Fruit fly (Drosophila melanogaster) whole organism: ENCODE results near the gene cert.

Experiments used
- CG8478 ChIP-seq: fragments of >200 bp; optimal IDR thresholded peaks from 2 replicates; lab custom pipeline; 2018; ENCODE audit warnings: inconsistent platforms
- Dll ChIP-seq: fragments of >200 bp; optimal IDR thresholded peaks from 2 replicates; lab custom pipeline; 2017
- EcR ChIP-seq, 2 experiments: fragments of >200 bp; optimal IDR thresholded peaks; 2 replicates each; lab custom pipeline; 2017; ENCODE audit warnings: missing biosample characterization in 2 of 2, missing genetic modification characterization in 2 of 2, missing genetic modification reagents in 2 of 2
- pan ChIP-seq: fragments of >200 bp; optimal IDR thresholded peaks from 2 replicates; lab custom pipeline; 2017
- psq ChIP-seq: fragments of >200 bp; optimal IDR thresholded peaks from 2 replicates; lab custom pipeline; 2017
- usp ChIP-seq: fragments of >200 bp; optimal IDR thresholded peaks from 2 replicates; lab custom pipeline; 2017; ENCODE audit warnings: missing biosample characterization, missing genetic modification characterization, mixed read lengths

Gene cert

dm6 chr3L:8289336-8290258 is at the start of gene cert:
Gene cert, minus strand, starts transcription at chr3L:8289870.
- TF ChIP-seq pan (lab: Kevin White, UChicago) (no peak), psq (lab: Kevin White, UChicago) (no peak), usp (no peak), Dll (lab: Kevin White, UChicago) (no peak), CG8478 (no peak), EcR (GFP tag; optimal IDR thresholded peaks at IDR 0.05; lab: Kevin White, UChicago) (no peak)

- TF ChIP-seq CG8478 (no peak), pan (lab: Kevin White, UChicago) (no peak), psq (lab: Kevin White, UChicago) (no peak), usp (no peak), EcR (GFP tag; optimal IDR thresholded peaks at IDR 0.05; lab: Kevin White, UChicago) (no peak), Dll (lab: Kevin White, UChicago) (no peak)
Observed at dm6 chr3L:8338921-8339320, 49.3 kb upstream of the cert start, which contains the start of gene Pex2. Gene Pex2, plus strand, starts transcription at chr3L:8339051.

dm6 chr3L:8336372-8336771 is 46.7 kb upstream of the cert start, which contains the start of gene Cpr66Cb:
Gene Cpr66Cb, plus strand, starts transcription at chr3L:8336672.
- TF ChIP-seq psq (lab: Kevin White, UChicago) (no peak), usp (no peak), CG8478 (no peak), EcR (GFP tag; optimal IDR thresholded peaks at IDR 0.05; lab: Kevin White, UChicago) (no peak), Dll (lab: Kevin White, UChicago) (no peak), pan (lab: Kevin White, UChicago) (no peak)

- TF ChIP-seq usp (no peak), Dll (lab: Kevin White, UChicago) (no peak), pan (lab: Kevin White, UChicago) (no peak), CG8478 (no peak), psq (lab: Kevin White, UChicago) (no peak), EcR (GFP tag; optimal IDR thresholded peaks at IDR 0.05; lab: Kevin White, UChicago) (no peak)
Observed at dm6 chr3L:8334338-8334737, 44.7 kb upstream of the cert start.

- TF ChIP-seq pan (lab: Kevin White, UChicago): no peak
- TF ChIP-seq CG8478: no peak
- TF ChIP-seq usp: no peak
- TF ChIP-seq Dll (lab: Kevin White, UChicago): no peak
- no peak for TF ChIP-seq EcR (GFP tag; optimal IDR thresholded peaks at IDR 0.05; lab: Kevin White, UChicago)
- TF ChIP-seq psq (lab: Kevin White, UChicago): no peak
Observed at dm6 chr3L:8333574-8333973, 43.9 kb upstream of the cert start.

- no peak for TF ChIP-seq CG8478
- no peak for TF ChIP-seq psq (lab: Kevin White, UChicago)
- no peak for TF ChIP-seq pan (lab: Kevin White, UChicago)
- no peak for TF ChIP-seq Dll (lab: Kevin White, UChicago)
- TF ChIP-seq usp: no peak
- no peak for TF ChIP-seq EcR (GFP tag; optimal IDR thresholded peaks at IDR 0.05; lab: Kevin White, UChicago)
Observed at dm6 chr3L:8331414-8331813, 41.7 kb upstream of the cert start.

- TF ChIP-seq Dll (lab: Kevin White, UChicago): no peak
- no peak for TF ChIP-seq psq (lab: Kevin White, UChicago)
- no peak for TF ChIP-seq EcR (GFP tag; optimal IDR thresholded peaks at IDR 0.05; lab: Kevin White, UChicago)
- no peak for TF ChIP-seq usp
- TF ChIP-seq CG8478: no peak
- TF ChIP-seq pan (lab: Kevin White, UChicago): no peak
Observed at dm6 chr3L:8329005-8329404, 39.3 kb upstream of the cert start.

- TF ChIP-seq EcR (GFP tag; optimal IDR thresholded peaks at IDR 0.05; lab: Kevin White, UChicago) (no peak), Dll (lab: Kevin White, UChicago) (no peak), pan (lab: Kevin White, UChicago) (no peak), CG8478 (no peak), usp (no peak), psq (lab: Kevin White, UChicago) (no peak)
Observed at dm6 chr3L:8328283-8328682, 38.6 kb upstream of the cert start, which contains the start of gene CG34462. Gene CG34462, plus strand, starts transcription at chr3L:8328583.

- no peak for TF ChIP-seq CG8478
- TF ChIP-seq psq (lab: Kevin White, UChicago): no peak
- TF ChIP-seq Dll (lab: Kevin White, UChicago): no peak
- no peak for TF ChIP-seq usp
Observed at dm6 chr3L:8325559-8325958, 35.9 kb upstream of the cert start, which contains the start of gene CG34461. Gene CG34461, plus strand, starts transcription at chr3L:8325859.

dm6 chr3L:8323817-8324216 is 34.1 kb upstream of the cert start:
- TF ChIP-seq usp (no peak), CG8478 (no peak), Dll (lab: Kevin White, UChicago) (no peak), pan (lab: Kevin White, UChicago) (no peak), EcR (GFP tag; optimal IDR thresholded peaks at IDR 0.05; lab: Kevin White, UChicago) (no peak), psq (lab: Kevin White, UChicago) (no peak)

dm6 chr3L:8320105-8320813 is 30.6 kb upstream of the cert start, which contains the start of gene CG13670:
Gene CG13670, plus strand, starts transcription at chr3L:8320763.
- no peak for TF ChIP-seq pan (lab: Kevin White, UChicago)
- TF ChIP-seq EcR (GFP tag; optimal IDR thresholded peaks at IDR 0.05; lab: Kevin White, UChicago): no peak
- no peak for TF ChIP-seq psq (lab: Kevin White, UChicago)
- TF ChIP-seq Dll (lab: Kevin White, UChicago): no peak
- no peak for TF ChIP-seq usp
- TF ChIP-seq CG8478: no peak
